Worm (Caenorhabditis elegans): Measurements from ENCODE around the gene gly-14.

ce11 chrIII:3444139-3444538 is 48.9 kb downstream of the gly-14 start, which contains the start of gene spe-41:
- TF ChIP-seq unc-62 (GFP tag; optimal IDR thresholded peaks at IDR 0.05) (no peak), aly-2 (tag; optimal IDR thresholded peaks at IDR 0.05) (no peak), lin-39 (tag; optimal IDR thresholded peaks at IDR 0.05) (no peak), fkh-10 (GFP tag; optimal IDR thresholded peaks at IDR 0.05) (no peak), unc-39 (tag; optimal IDR thresholded peaks at IDR 0.05) (no peak), nhr-23 (tag; optimal IDR thresholded peaks at IDR 0.05) (no peak), nhr-11 (tag; optimal IDR thresholded peaks at IDR 0.05) (no peak), egl-27 (tag; optimal IDR thresholded peaks at IDR 0.05) (no peak), ztf-11 (tag; optimal IDR thresholded peaks at IDR 0.05) (no peak), pqm-1 (tag; optimal IDR thresholded peaks at IDR 0.05) (no peak), pha-4 (tag; optimal IDR thresholded peaks at IDR 0.05) (no peak), tbx-2 (tag; optimal IDR thresholded peaks at IDR 0.05) (no peak)
